Worm (Caenorhabditis elegans): ENCODE measurements around the gene C50F7.9.

DNA sequence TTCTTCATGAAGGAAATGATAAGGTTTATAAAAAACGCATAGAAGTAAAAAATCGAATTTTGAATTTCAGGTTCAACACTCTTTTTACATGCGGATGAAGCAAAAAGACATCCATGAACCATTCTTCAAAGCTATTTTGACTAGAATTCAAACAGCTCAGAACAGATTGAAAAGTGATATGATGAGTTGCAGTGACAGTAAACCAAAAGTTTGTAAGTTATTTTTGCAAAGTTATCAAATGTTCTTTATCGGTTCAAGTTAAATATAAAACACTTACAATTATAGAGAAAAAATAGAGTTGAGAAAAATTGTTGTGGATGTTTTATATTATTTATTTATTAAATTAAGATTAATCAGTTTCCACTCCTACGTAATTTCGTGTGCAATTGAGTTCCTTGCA, 39.4 kb downstream of the C50F7.9 start:
- TF ChIP-seq ama-1 (optimal IDR thresholded peaks at IDR 0.05) (no peak), pes-1 (GFP tag; IDR thresholded peaks at IDR 0.05) (no peak), ceh-36 (tag; optimal IDR thresholded peaks at IDR 0.05) (no peak), B0310.2 (tag; optimal IDR thresholded peaks at IDR 0.05) (no peak), hmbx-1 (tag; optimal IDR thresholded peaks at IDR 0.05) (no peak), scrt-1 (GFP tag; IDR thresholded peaks at IDR 0.05) (no peak), tbx-37 (GFP tag; conservative IDR thresholded peaks at IDR 0.05) (no peak), hnd-1 (tag; optimal IDR thresholded peaks at IDR 0.05) (no peak), ets-7 (tag; optimal IDR thresholded peaks at IDR 0.05) (no peak), ceh-13 (GFP tag; optimal IDR thresholded peaks at IDR 0.05) (no peak)

All from whole organism, early embryonic.